Fruit fly (Drosophila melanogaster): ENCODE measurements around the gene CG6999.

- TF ChIP-seq EcR (GFP tag; optimal IDR thresholded peaks at IDR 0.05) (no peak), gl (tag; optimal IDR thresholded peaks at IDR 0.05) (no peak), rn (GFP tag; IDR thresholded peaks at IDR 0.05) (no peak), CG4496 (GFP tag; IDR thresholded peaks at IDR 0.05) (peak; percentile 28; the same call in 1 of the 3 replicates)
Observed at dm6 chrX:9106212-9106774, 18.1 kb downstream of the CG6999 start, which contains the start of gene Bx42.

Data from whole organism, pupa.